Worm (Caenorhabditis elegans) whole organism, L4 larva: ENCODE data around the gene vps-45.

Source experiments
- daf-8 ChIP-seq: fragments of 200-800 bp; sonication (Bioruptor generic); IDR thresholded peaks from 2 replicates; pipeline ENCODE4 v1.3.6; 2022; ENCODE audit warnings: missing genetic modification characterization, missing compliant biosample characterization
- nhr-42 ChIP-seq: fragments of 200-800 bp; sonication (Bioruptor generic); IDR thresholded peaks from 2 replicates; pipeline ENCODE4 v1.3.6; 2022; ENCODE audit warnings: missing genetic modification characterization, missing compliant biosample characterization

- TF ChIP-seq daf-8 (GFP tag; lab: Robert Waterston, UW) (no peak), nhr-42 (GFP tag; lab: Robert Waterston, UW) (no peak)
Measured at ce11 chrX:924495-925008, 50.1 kb downstream of the vps-45 start, which contains the start of the genes pifk-1 and tbc-11.
